Worm (Caenorhabditis elegans): ENCODE results near the gene C35C5.9.

- no peak for TF ChIP-seq dao-5 (tag; optimal IDR thresholded peaks at IDR 0.05)
- TF ChIP-seq W03F9.2 (tag; optimal IDR thresholded peaks at IDR 0.05) = no peak
- no peak for TF ChIP-seq him-1 (tag; optimal IDR thresholded peaks at IDR 0.05)
These were observed 40.2 kb downstream of the C35C5.9 start for ce11 chrX:11576429-11577088.
